Fruit fly (Drosophila melanogaster) whole organism, embryonic: ENCODE measurements around the gene CG4382.

Experiments
- B-H1 ChIP-seq: fragments of 200-800 bp; sonication (Bioruptor generic); IDR thresholded peaks from 3 replicates; pipeline ENCODE4 v1.3.6; 2022; ENCODE audit warnings: missing biosample characterization, missing genetic modification characterization
- B-H2 ChIP-seq: fragments of 200-800 bp; sonication (Bioruptor generic); optimal IDR thresholded peaks from 2 replicates; lab custom pipeline; 2018; ENCODE audit warnings: missing biosample characterization, mild to moderate bottlenecking, missing genetic modification characterization
- CG10979 ChIP-seq: fragments of 200-800 bp; sonication (Bioruptor generic); optimal IDR thresholded peaks from 2 replicates; lab custom pipeline; 2018; ENCODE audit warnings: missing biosample characterization, mild to moderate bottlenecking, missing genetic modification characterization, moderate library complexity
- CG11247 ChIP-seq: fragments of 200-800 bp; sonication (Bioruptor generic); IDR thresholded peaks from 2 replicates; pipeline ENCODE4 v1.3.6; 2022; ENCODE audit warnings: missing biosample characterization, missing genetic modification characterization
- CG15073 ChIP-seq: fragments of 200-800 bp; sonication (Bioruptor generic); optimal IDR thresholded peaks from 2 replicates; lab custom pipeline; 2016; ENCODE audit warnings: missing biosample characterization, missing genetic modification characterization
- CG1602 ChIP-seq: fragments of 200-800 bp; sonication (Bioruptor generic); optimal IDR thresholded peaks from 3 replicates; lab custom pipeline; 2016; ENCODE audit warnings: missing biosample characterization, missing genetic modification characterization
- CG16779 ChIP-seq: fragments of 200-800 bp; sonication (Bioruptor generic); IDR thresholded peaks from 2 replicates; pipeline ENCODE4 v1.3.6; 2022; ENCODE audit warnings: missing biosample characterization, missing genetic modification characterization
- CG17568 ChIP-seq: fragments of 200-800 bp; sonication (Bioruptor generic); optimal IDR thresholded peaks from 2 replicates; lab custom pipeline; 2018; ENCODE audit warnings: missing biosample characterization, mild to moderate bottlenecking, missing genetic modification characterization, moderate library complexity
- CG17802 ChIP-seq: fragments of 200-800 bp; sonication (Bioruptor generic); optimal IDR thresholded peaks from 2 replicates; lab custom pipeline; 2018; ENCODE audit warnings: missing biosample characterization, mild to moderate bottlenecking, missing genetic modification characterization, moderate library complexity
- CG2199 ChIP-seq: fragments of 200-800 bp; sonication (Bioruptor generic); IDR thresholded peaks from 3 replicates; pipeline ENCODE4 v1.3.6; 2022; ENCODE audit warnings: missing biosample characterization, missing genetic modification characterization
- CG31224 ChIP-seq: fragments of 200-800 bp; sonication (Bioruptor generic); IDR thresholded peaks from 2 replicates; pipeline ENCODE4 v1.3.6; 2022; ENCODE audit warnings: missing biosample characterization, missing genetic modification characterization
- CG4854 ChIP-seq: fragments of 200-800 bp; sonication (Bioruptor generic); optimal IDR thresholded peaks from 2 replicates; lab custom pipeline; 2016; ENCODE audit warnings: missing biosample characterization, missing genetic modification characterization, inconsistent platforms
- CG6175 ChIP-seq: fragments of 200-800 bp; sonication (Bioruptor generic); IDR thresholded peaks from 3 replicates; pipeline ENCODE4 v1.3.6; 2022; ENCODE audit warnings: missing biosample characterization, missing genetic modification characterization
- CG7928 ChIP-seq: fragments of 200-800 bp; sonication (Bioruptor generic); optimal IDR thresholded peaks from 2 replicates; lab custom pipeline; 2017; ENCODE audit warnings: missing biosample characterization, mild to moderate bottlenecking, missing genetic modification characterization
- CTCF ChIP-seq: fragments of 200-800 bp; sonication (Bioruptor generic); optimal IDR thresholded peaks from 2 replicates; lab custom pipeline; 2017; ENCODE audit warnings: missing biosample characterization, mild to moderate bottlenecking, missing genetic modification characterization, moderate library complexity
- Camta ChIP-seq: fragments of 200-800 bp; sonication (Bioruptor generic); optimal IDR thresholded peaks from 2 replicates; lab custom pipeline; 2016; ENCODE audit warnings: missing biosample characterization, missing genetic modification characterization
- CkIIα-i1 ChIP-seq: fragments of 200-800 bp; sonication (Bioruptor generic); IDR thresholded peaks from 2 replicates; pipeline ENCODE4 v1.3.6; 2022; ENCODE audit warnings: missing biosample characterization, missing genetic modification characterization
- Dek ChIP-seq: fragments of 200-800 bp; sonication (Bioruptor generic); optimal IDR thresholded peaks from 3 replicates; lab custom pipeline; 2019; ENCODE audit warnings: missing biosample characterization, mild to moderate bottlenecking, missing genetic modification characterization, moderate library complexity
- Dp ChIP-seq: fragments of 200-800 bp; sonication (Bioruptor generic); optimal IDR thresholded peaks from 2 replicates; lab custom pipeline; 2018; ENCODE audit warnings: missing biosample characterization, mild to moderate bottlenecking, missing genetic modification characterization, moderate library complexity
- Dref ChIP-seq: fragments of 200-800 bp; sonication (Bioruptor generic); IDR thresholded peaks from 2 replicates; pipeline ENCODE4 v1.3.6; 2022; ENCODE audit warnings: missing biosample characterization, missing genetic modification characterization
- E2f1 ChIP-seq: fragments of 200-800 bp; sonication (Bioruptor generic); IDR thresholded peaks from 2 replicates; pipeline ENCODE4 v1.3.6; 2022; ENCODE audit warnings: missing biosample characterization, missing genetic modification characterization
- Ets65A ChIP-seq: fragments of 200-800 bp; sonication (Bioruptor generic); peaks from one replicate; lab custom pipeline; 2016; ENCODE audit warnings: missing biosample characterization, missing genetic modification characterization
- Fer3 ChIP-seq: fragments of 200-800 bp; sonication (Bioruptor generic); optimal IDR thresholded peaks from 2 replicates; lab custom pipeline; 2018; ENCODE audit warnings: missing biosample characterization, mild to moderate bottlenecking, missing genetic modification characterization, moderate library complexity
- Gsc ChIP-seq: fragments of 200-800 bp; sonication (Bioruptor generic); IDR thresholded peaks from 2 replicates; pipeline ENCODE4 v1.3.6; 2022; ENCODE audit warnings: missing biosample characterization, missing genetic modification characterization
- Gug ChIP-seq: fragments of 200-800 bp; sonication (Bioruptor generic); IDR thresholded peaks from 4 replicates; pipeline ENCODE4 v1.3.6; 2022; ENCODE audit warnings: missing biosample characterization, missing genetic modification characterization
- H15 ChIP-seq: fragments of 200-800 bp; sonication (Bioruptor generic); IDR thresholded peaks from 3 replicates; pipeline ENCODE4 v1.3.6; 2022; ENCODE audit warnings: missing biosample characterization, missing genetic modification characterization
- Lim3 ChIP-seq: fragments of 200-800 bp; sonication (Bioruptor generic); IDR thresholded peaks from 2 replicates; pipeline ENCODE4 v1.3.6; 2022; ENCODE audit warnings: missing biosample characterization, missing genetic modification characterization
- Opbp ChIP-seq: fragments of 200-800 bp; sonication (Bioruptor generic); IDR thresholded peaks from 3 replicates; pipeline ENCODE4 v1.3.6; 2022; ENCODE audit warnings: missing biosample characterization, missing genetic modification characterization; ENCODE audit not compliant: partially characterized antibody
- Optix ChIP-seq: fragments of 200-800 bp; sonication (Bioruptor generic); IDR thresholded peaks from 3 replicates; pipeline ENCODE4 v1.3.6; 2022; ENCODE audit warnings: missing biosample characterization, missing genetic modification characterization
- Pdp1 ChIP-seq, 2 experiments: fragments of 200-800 bp; sonication (Bioruptor generic); optimal IDR thresholded peaks; 3 replicates each; lab custom pipeline; 2016; ENCODE audit warnings: missing biosample characterization in 2 of 2, missing genetic modification characterization in 2 of 2, mild to moderate bottlenecking in 1 of 2, moderate library complexity in 1 of 2
- Rfx ChIP-seq: fragments of 200-800 bp; sonication (Bioruptor generic); IDR thresholded peaks from 2 replicates; pipeline ENCODE4 v1.3.6; 2022; ENCODE audit warnings: missing biosample characterization, missing genetic modification characterization
- Sox100B ChIP-seq: fragments of 200-800 bp; sonication (Bioruptor generic); optimal IDR thresholded peaks from 3 replicates; lab custom pipeline; 2018; ENCODE audit warnings: missing biosample characterization, mild to moderate bottlenecking, missing genetic modification characterization
- TFAM ChIP-seq: fragments of 200-800 bp; sonication (Bioruptor generic); optimal IDR thresholded peaks from 2 replicates; lab custom pipeline; 2017; ENCODE audit warnings: missing biosample characterization, missing genetic modification characterization, inconsistent platforms
- ac ChIP-seq: fragments of 200-800 bp; sonication (Bioruptor generic); optimal IDR thresholded peaks from 3 replicates; lab custom pipeline; 2017; ENCODE audit warnings: missing biosample characterization, mild to moderate bottlenecking, missing genetic modification characterization
- ato ChIP-seq: fragments of 200-800 bp; sonication (Bioruptor generic); IDR thresholded peaks from 2 replicates; pipeline ENCODE4 v1.3.6; 2022; ENCODE audit warnings: missing biosample characterization, missing genetic modification characterization; ENCODE audit not compliant: partially characterized antibody
- bab2 ChIP-seq: fragments of 200-800 bp; sonication (Bioruptor generic); optimal IDR thresholded peaks from 2 replicates; lab custom pipeline; 2016; ENCODE audit warnings: missing biosample characterization, missing genetic modification characterization
- bowl ChIP-seq: fragments of 200-800 bp; sonication (Bioruptor generic); IDR thresholded peaks from 2 replicates; pipeline ENCODE4 v1.3.6; 2022; ENCODE audit warnings: missing biosample characterization, missing genetic modification characterization
- cato ChIP-seq: fragments of 200-800 bp; sonication (Bioruptor generic); optimal IDR thresholded peaks from 2 replicates; lab custom pipeline; 2016; ENCODE audit warnings: missing biosample characterization, missing genetic modification characterization, borderline replicate concordance
- chif ChIP-seq, 2 experiments: fragments of 200-800 bp; sonication (Bioruptor generic); optimal IDR thresholded peaks; 3 replicates each; lab custom pipeline; 2016; ENCODE audit warnings: missing biosample characterization in 2 of 2, missing genetic modification characterization in 2 of 2
- chn ChIP-seq: fragments of 200-800 bp; sonication (Bioruptor generic); optimal IDR thresholded peaks from 2 replicates; lab custom pipeline; 2016; ENCODE audit warnings: missing biosample characterization, missing genetic modification characterization
- ci ChIP-seq: fragments of 200-800 bp; sonication (Bioruptor generic); IDR thresholded peaks from 3 replicates; pipeline ENCODE4 v1.3.6; 2022; ENCODE audit warnings: missing biosample characterization, missing genetic modification characterization
- crol ChIP-seq: fragments of 200-800 bp; sonication (Bioruptor generic); IDR thresholded peaks from 2 replicates; pipeline ENCODE4 v1.3.6; 2022; ENCODE audit warnings: missing biosample characterization, missing genetic modification characterization
- emc ChIP-seq: fragments of 200-800 bp; sonication (Bioruptor generic); optimal IDR thresholded peaks from 2 replicates; lab custom pipeline; 2016; ENCODE audit warnings: missing biosample characterization, missing genetic modification characterization
- gcm ChIP-seq: fragments of 200-800 bp; sonication (Bioruptor generic); optimal IDR thresholded peaks from 2 replicates; lab custom pipeline; 2019; ENCODE audit warnings: missing biosample characterization, mild to moderate bottlenecking, missing genetic modification characterization, moderate library complexity
- hth ChIP-seq: fragments of >200 bp; optimal IDR thresholded peaks from 2 replicates; lab custom pipeline; 2017; ENCODE audit warnings: inconsistent platforms
- kah ChIP-seq: fragments of 200-800 bp; sonication (Bioruptor generic); optimal IDR thresholded peaks from 2 replicates; lab custom pipeline; 2018; ENCODE audit warnings: missing biosample characterization, mild to moderate bottlenecking, missing genetic modification characterization
- onecut ChIP-seq: fragments of 200-800 bp; sonication (Bioruptor generic); IDR thresholded peaks from 2 replicates; pipeline ENCODE4 v1.3.6; 2022; ENCODE audit warnings: missing biosample characterization, missing genetic modification characterization
- phol ChIP-seq: fragments of 200-800 bp; sonication (Bioruptor generic); optimal IDR thresholded peaks from 3 replicates; lab custom pipeline; 2018; ENCODE audit warnings: missing biosample characterization, mild to moderate bottlenecking, missing genetic modification characterization, moderate library complexity
- pros ChIP-seq: fragments of 200-800 bp; sonication (Bioruptor generic); optimal IDR thresholded peaks from 3 replicates; lab custom pipeline; 2019; ENCODE audit warnings: missing biosample characterization, mild to moderate bottlenecking, missing genetic modification characterization, moderate library complexity
- tna ChIP-seq: fragments of 200-800 bp; sonication (Bioruptor generic); IDR thresholded peaks from 2 replicates; pipeline ENCODE4 v1.3.6; 2022; ENCODE audit warnings: missing biosample characterization, missing genetic modification characterization; ENCODE audit not compliant: partially characterized antibody
- tup ChIP-seq: fragments of 200-800 bp; sonication (Bioruptor generic); optimal IDR thresholded peaks from 2 replicates; lab custom pipeline; 2016; ENCODE audit warnings: missing biosample characterization, mild to moderate bottlenecking, missing genetic modification characterization, moderate library complexity
- unpg ChIP-seq: fragments of 200-800 bp; sonication (Bioruptor generic); optimal IDR thresholded peaks from 3 replicates; lab custom pipeline; 2018; ENCODE audit warnings: missing biosample characterization, mild to moderate bottlenecking, missing genetic modification characterization, moderate library complexity

The CG4382 gene

DNA sequence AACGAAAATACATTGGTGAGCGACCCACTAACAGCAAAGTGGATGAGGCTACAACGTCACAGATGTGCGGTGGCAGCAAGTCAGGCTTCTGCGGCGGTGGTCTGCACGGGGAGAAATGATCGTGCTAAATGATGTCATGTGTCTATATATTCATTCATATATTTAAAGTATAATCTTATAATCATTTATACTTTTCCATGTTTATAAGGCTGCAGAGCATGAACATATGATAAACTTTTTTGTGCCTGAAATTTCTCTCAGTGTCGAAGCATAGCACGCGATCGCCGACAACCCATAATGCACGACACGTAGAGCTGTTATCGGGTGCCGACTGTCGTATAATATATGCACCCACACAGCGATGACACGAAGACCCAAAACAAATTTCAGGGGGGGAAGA lies 2.3 kb downstream of the CG4382 start (continued):
- TF ChIP-seq CG31224 (GFP tag; lab: Robert Waterston, UW) (peak; percentile 59), CG2199 (peak; percentile 79; the same call in 1 of the 3 replicates), onecut (peak; percentile 74), Dek (no peak), ato (GFP tag; lab: Robert Waterston, UW) (no peak), Lim3 (GFP tag; lab: Robert Waterston, UW) (no peak), CG7928 (GFP tag; lab: Kevin White, UChicago) (no peak), gcm (GFP tag; lab: Kevin White, UChicago) (peak; percentile 78), H15 (peak; percentile 59; the same call in 1 of the 3 replicates), Camta (GFP tag; lab: Kevin White, UChicago) (no peak), crol (GFP tag; lab: Robert Waterston, UW) (peak; percentile 43; the same call in 1 of the 2 replicates), emc (GFP tag; lab: Kevin White, UChicago) (no peak), Pdp1 (GFP tag; optimal IDR thresholded peaks at IDR 0.05; lab: Kevin White, UChicago) (peak in 1 of 2 experiments; percentile 1), B-H1 (GFP tag; lab: Robert Waterston, UW) (peak; percentile 29; the same call in 2 of the 3 replicates), phol (tag; lab: Kevin White, UChicago) (peak; percentile 76), TFAM (GFP tag; lab: Kevin White, UChicago) (no peak), E2f1 (GFP tag; lab: Robert Waterston, UW) (peak; percentile 65), unpg (peak; percentile 66), Gsc (peak; percentile 56), tna (no peak), CG16779 (GFP tag; lab: Robert Waterston, UW) (no peak), CG10979 (tag; lab: Kevin White, UChicago) (peak; percentile 86), bowl (GFP tag; lab: Robert Waterston, UW) (no peak), Sox100B (peak; percentile 49), kah (GFP tag; lab: Kevin White, UChicago) (peak; percentile 2), CG1602 (GFP tag; lab: Kevin White, UChicago) (peak; percentile 48), CG6175 (GFP tag; lab: Robert Waterston, UW) (0 out of 3 replicates have a peak, but pooled peaks have one; percentile 39), Gug (GFP tag; lab: Robert Waterston, UW) (peak; percentile 63; the same call in 3 of the 4 replicates), CG17802 (tag; lab: Kevin White, UChicago) (no peak), Rfx (GFP tag; lab: Robert Waterston, UW) (peak; percentile 37; the same call in 1 of the 2 replicates), CG4854 (GFP tag; lab: Kevin White, UChicago) (no peak), Dp (no peak), pros (GFP tag; lab: Kevin White, UChicago) (no peak), CG17568 (GFP tag; lab: Kevin White, UChicago) (no peak), Fer3 (tag; lab: Kevin White, UChicago) (no peak), ci (GFP tag; lab: Robert Waterston, UW) (peak; percentile 90), chn (no peak), hth (lab: Kevin White, UChicago) (no peak), CkIIα-i1 (GFP tag; lab: Robert Waterston, UW) (no peak), ac (GFP tag; lab: Kevin White, UChicago) (peak; percentile 65), bab2 (GFP tag; lab: Kevin White, UChicago) (peak; percentile 17), Opbp (GFP tag; lab: Robert Waterston, UW) (no peak), CG15073 (no peak), CTCF (GFP tag; lab: Kevin White, UChicago) (no peak), Ets65A (GFP tag; lab: Kevin White, UChicago) (no peak), Dref (GFP tag; lab: Robert Waterston, UW) (no peak), CG11247 (GFP tag; lab: Robert Waterston, UW) (peak; percentile 54; the same call in 1 of the 2 replicates), B-H2 (GFP tag; lab: Kevin White, UChicago) (no peak), cato (GFP tag; lab: Kevin White, UChicago) (no peak), tup (no peak), chif (GFP tag; optimal IDR thresholded peaks at IDR 0.05; lab: Kevin White, UChicago) (peak in 1 of 2 experiments; percentile 49), Optix (peak; percentile 79)
